Worm (Caenorhabditis elegans): ENCODE data around the gene col-143.

col-143 gene

DNA sequence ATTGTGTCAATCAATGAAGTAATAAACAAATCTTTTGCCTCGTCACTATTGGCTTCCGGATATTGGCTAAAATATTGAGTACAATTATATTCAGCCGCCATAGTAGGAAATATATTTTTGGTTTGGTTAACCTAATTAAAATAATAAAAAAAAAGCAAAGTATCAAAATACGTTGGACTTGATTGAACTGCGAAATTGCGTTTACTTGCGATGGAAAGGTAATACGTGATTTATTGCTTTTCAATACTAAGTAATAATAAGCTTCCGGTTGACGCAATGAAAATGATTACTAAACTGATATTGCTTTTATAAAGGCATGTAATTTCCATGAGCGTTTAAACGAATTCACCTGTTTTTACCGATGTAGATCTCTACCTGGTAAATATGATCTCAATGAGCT is 35.9 kb upstream of the col-143 start, which contains the start of gene dmsr-9:
dmsr-9 (minus strand) TSS at position 101 of the 400 bp plus-strand sequence.
- TF ChIP-seq fkh-8 (tag; optimal IDR thresholded peaks at IDR 0.05) (peak; percentile 30), pqm-1 (tag; optimal IDR thresholded peaks at IDR 0.05) (no peak)

ce11 chrV:6801850-6802249 is 33.6 kb upstream of the col-143 start, which contains the start of gene dmsr-10:
Gene dmsr-10, minus strand, starts transcription at chrV:6801950.
- TF ChIP-seq zag-1 (tag; optimal IDR thresholded peaks at IDR 0.05) (no peak), efl-1 (optimal IDR thresholded peaks at IDR 0.05) (no peak), efl-1 (GFP tag; optimal IDR thresholded peaks at IDR 0.05 in 1 of 2) (peak in 1 of 2 experiments; percentile 71)

DNA sequence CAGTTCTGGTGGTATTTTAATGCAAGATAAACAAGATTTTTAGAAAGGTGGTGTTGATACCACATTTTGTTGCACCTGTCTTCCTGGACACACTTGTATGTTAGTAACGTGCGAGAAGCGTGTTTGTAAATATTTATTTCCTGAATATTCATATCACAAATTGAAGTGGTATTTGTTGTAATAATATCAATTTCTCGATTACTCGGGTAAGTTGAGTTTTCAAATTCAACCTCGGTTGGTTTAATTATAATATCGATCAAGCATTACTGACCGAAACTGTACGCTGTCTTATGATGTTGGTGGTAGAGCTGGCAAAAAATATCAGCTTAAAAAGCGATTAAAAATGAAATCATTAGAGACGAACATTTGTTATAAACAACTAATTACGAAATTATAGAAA is 31.4 kb upstream of the col-143 start, which contains the start of gene dmsr-11:
dmsr-11 (minus strand) TSS at position 101 of the 400 bp plus-strand sequence.
- TF ChIP-seq nhr-77 (tag; optimal IDR thresholded peaks at IDR 0.05) (no peak), nhr-20 (tag; optimal IDR thresholded peaks at IDR 0.05) (no peak), irx-1 (tag; optimal IDR thresholded peaks at IDR 0.05) (no peak), zip-4 (GFP tag; optimal IDR thresholded peaks at IDR 0.05) (no peak), hlh-17 (GFP tag; optimal IDR thresholded peaks at IDR 0.05; ENCODE audit: borderline replicate concordance) (no peak), mdl-1 (tag; optimal IDR thresholded peaks at IDR 0.05) (no peak), fkh-8 (tag; optimal IDR thresholded peaks at IDR 0.05) (no peak), nhr-71 (tag; optimal IDR thresholded peaks at IDR 0.05) (no peak), rnt-1 (tag; optimal IDR thresholded peaks at IDR 0.05) (no peak), lsy-2 (tag; optimal IDR thresholded peaks at IDR 0.05) (no peak), dsc-1 (tag; optimal IDR thresholded peaks at IDR 0.05) (no peak), nhr-11 (tag; optimal IDR thresholded peaks at IDR 0.05) (no peak), efl-3 (GFP tag; optimal IDR thresholded peaks at IDR 0.05) (no peak), nhr-19 (GFP tag; conservative IDR thresholded peaks at IDR 0.05) (no peak), snpc-4 (tag; optimal IDR thresholded peaks at IDR 0.05) (no peak)

DNA sequence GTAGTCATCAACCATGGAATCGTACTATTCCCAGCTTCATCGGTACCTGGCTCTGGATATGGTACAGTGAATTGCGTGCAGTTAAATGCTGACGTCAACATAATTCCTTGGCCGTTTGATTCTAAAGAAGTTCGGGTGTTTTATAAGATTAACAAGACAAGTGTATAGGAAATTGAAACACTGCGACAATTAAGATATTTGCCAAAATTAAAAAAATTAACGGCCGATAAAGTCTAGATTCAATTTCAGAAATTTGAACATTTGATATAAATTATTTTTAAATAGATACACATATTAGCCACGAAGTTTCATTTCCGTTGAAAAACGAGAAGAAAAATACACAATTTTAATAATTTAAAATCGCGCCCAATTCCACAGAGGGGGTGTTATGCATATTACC is 29.1 kb upstream of the col-143 start, which contains the start of gene dmsr-12:
dmsr-12 (minus strand) TSS at position 101 of the 400 bp plus-strand sequence.
- TF ChIP-seq ceh-82 (tag; optimal IDR thresholded peaks at IDR 0.05) = no peak
- TF ChIP-seq pag-3 (tag; optimal IDR thresholded peaks at IDR 0.05; ENCODE audit: borderline replicate concordance, insufficient read depth) = no peak
- no peak for TF ChIP-seq ztf-4 (tag; optimal IDR thresholded peaks at IDR 0.05)
- TF ChIP-seq rnt-1 (tag; optimal IDR thresholded peaks at IDR 0.05) = no peak
- TF ChIP-seq nhr-47 (tag; optimal IDR thresholded peaks at IDR 0.05) = no peak
- no peak for TF ChIP-seq isw-1 (GFP tag; IDR thresholded peaks at IDR 0.05)
- TF ChIP-seq hlh-4 (tag; optimal IDR thresholded peaks at IDR 0.05) = no peak
- no peak for TF ChIP-seq dpl-1 (GFP tag; optimal IDR thresholded peaks at IDR 0.05)
- no peak for TF ChIP-seq nhr-76 (tag; optimal IDR thresholded peaks at IDR 0.05)
- TF ChIP-seq efl-1 (optimal IDR thresholded peaks at IDR 0.05) = no peak
- TF ChIP-seq efl-1 (GFP tag; optimal IDR thresholded peaks at IDR 0.05 in 1 of 2) = no peak
- TF ChIP-seq sox-4 (tag; optimal IDR thresholded peaks at IDR 0.05) = no peak
- no peak for TF ChIP-seq Y116A8C.19 (tag; optimal IDR thresholded peaks at IDR 0.05; ENCODE audit: borderline replicate concordance)

- TF ChIP-seq aly-2 (tag; optimal IDR thresholded peaks at IDR 0.05) (no peak), ceh-88 (GFP tag; IDR thresholded peaks at IDR 0.05) (no peak), nhr-237 (tag; optimal IDR thresholded peaks at IDR 0.05) (no peak), irx-1 (tag; optimal IDR thresholded peaks at IDR 0.05) (no peak), nhr-19 (GFP tag; conservative IDR thresholded peaks at IDR 0.05) (no peak), mdl-1 (tag; optimal IDR thresholded peaks at IDR 0.05) (no peak), hlh-4 (tag; optimal IDR thresholded peaks at IDR 0.05) (no peak), pag-3 (tag; optimal IDR thresholded peaks at IDR 0.05; ENCODE audit: borderline replicate concordance, insufficient read depth) (no peak), nhr-20 (tag; optimal IDR thresholded peaks at IDR 0.05) (no peak), aha-1 (tag; optimal IDR thresholded peaks at IDR 0.05) (no peak)
These were observed 26.5 kb upstream of the col-143 start, which contains the start of gene dmsr-16 for ce11 chrV:6808962-6809361. Gene dmsr-16, minus strand, starts transcription at chrV:6809062.
